Fruit fly (Drosophila melanogaster) whole organism, wandering third instar larva: ENCODE data around the gene NK7.1.

Source experiments
- Abd-B ChIP-seq: fragments of >200 bp; optimal IDR thresholded peaks from 2 replicates; lab custom pipeline; 2017; ENCODE audit warnings: missing biosample characterization, missing genetic modification characterization
- CG32264 ChIP-seq: fragments of 200-800 bp; sonication (Bioruptor generic); optimal IDR thresholded peaks from 2 replicates; lab custom pipeline; 2016; ENCODE audit warnings: missing biosample characterization, missing genetic modification characterization
- CG9705 ChIP-seq: fragments of 200-800 bp; sonication (Bioruptor generic); optimal IDR thresholded peaks from 2 replicates; lab custom pipeline; 2018; ENCODE audit warnings: missing biosample characterization, mild to moderate bottlenecking, missing genetic modification characterization
- CrebA ChIP-seq: fragments of 200-800 bp; sonication (Bioruptor generic); optimal IDR thresholded peaks from 2 replicates; lab custom pipeline; 2016; ENCODE audit warnings: missing biosample characterization, mild to moderate bottlenecking, missing genetic modification characterization, borderline replicate concordance
- Dfd ChIP-seq: fragments of >200 bp; optimal IDR thresholded peaks from 2 replicates; lab custom pipeline; 2017; ENCODE audit warnings: missing biosample characterization, missing genetic modification characterization
- Dif ChIP-seq: fragments of 200-275, 200-300 bp; sonication (Bioruptor generic); optimal IDR thresholded peaks from 2 replicates; lab custom pipeline; 2018; ENCODE audit warnings: missing biosample characterization, missing genetic modification characterization; ENCODE audit not compliant: partially characterized antibody
- GATAd ChIP-seq: sonication (Bioruptor generic); optimal IDR thresholded peaks from 2 replicates; lab custom pipeline; 2016; ENCODE audit warnings: missing biosample characterization, missing genetic modification characterization
- HLH106 ChIP-seq: fragments of 200-800 bp; optimal IDR thresholded peaks from 3 replicates; lab custom pipeline; 2019; ENCODE audit warnings: missing biosample characterization, mild to moderate bottlenecking, missing genetic modification characterization, moderate library complexity
- Hnf4 ChIP-seq: fragments of 200-800 bp; sonication (Bioruptor generic); optimal IDR thresholded peaks from 2 replicates; lab custom pipeline; 2016; ENCODE audit warnings: missing biosample characterization, mild to moderate bottlenecking, missing genetic modification characterization
- Hr78 ChIP-seq: fragments of >200 bp; optimal IDR thresholded peaks from 2 replicates; lab custom pipeline; 2017; ENCODE audit warnings: missing biosample characterization, missing genetic modification characterization
- Hr83 ChIP-seq: fragments of 200-300 bp; sonication (Bioruptor generic); optimal IDR thresholded peaks from 2 replicates; lab custom pipeline; 2016; ENCODE audit warnings: missing biosample characterization, mild to moderate bottlenecking, missing genetic modification characterization, moderate library complexity; ENCODE audit not compliant: poor library complexity, severe bottlenecking
- Jra ChIP-seq: sonication (Bioruptor generic); optimal IDR thresholded peaks from 2 replicates; lab custom pipeline; 2016; ENCODE audit warnings: missing biosample characterization, missing genetic modification characterization
- Mio ChIP-seq: sonication (Bioruptor generic); optimal IDR thresholded peaks from 2 replicates; lab custom pipeline; 2016; ENCODE audit warnings: missing biosample characterization, missing genetic modification characterization
- Myc ChIP-seq: fragments of >200 bp; optimal IDR thresholded peaks from 2 replicates; lab custom pipeline; 2017
- N ChIP-seq: fragments of >200 bp; optimal IDR thresholded peaks from 2 replicates; lab custom pipeline; 2018; ENCODE audit warnings: missing biosample characterization, missing external identifiers, missing genetic modification characterization
- OdsH ChIP-seq: fragments of 200-800 bp; sonication (Bioruptor generic); optimal IDR thresholded peaks from 2 replicates; lab custom pipeline; 2016; ENCODE audit warnings: missing biosample characterization, mild to moderate bottlenecking, missing genetic modification characterization
- Rel ChIP-seq, 2 experiments: fragments of 200-800 bp; sonication (Bioruptor generic) in 1 of 2; optimal IDR thresholded peaks; 2 replicates in 1 of 2; 3 replicates in 1 of 2; lab custom pipeline; 2016 to 2019; ENCODE audit warnings: mild to moderate bottlenecking in 2 of 2, missing biosample characterization in 2 of 2, missing genetic modification characterization in 2 of 2, moderate library complexity in 1 of 2
- Sp1 ChIP-seq: fragments of 200-800 bp; sonication (Bioruptor generic); optimal IDR thresholded peaks from 3 replicates; lab custom pipeline; 2019; ENCODE audit warnings: missing biosample characterization, mild to moderate bottlenecking, missing genetic modification characterization, moderate library complexity
- Vsx2 ChIP-seq: fragments of 200-300, 225-300 bp; sonication (Bioruptor generic); optimal IDR thresholded peaks from 2 replicates; lab custom pipeline; 2018; ENCODE audit warnings: missing biosample characterization, missing genetic modification characterization; ENCODE audit not compliant: partially characterized antibody
- br ChIP-seq: fragments of 200-800 bp; sonication (Bioruptor generic); optimal IDR thresholded peaks from 2 replicates; lab custom pipeline; 2016; ENCODE audit warnings: missing biosample characterization, missing genetic modification characterization
- brk ChIP-seq: fragments of 200-800 bp; sonication (Bioruptor generic); optimal IDR thresholded peaks from 2 replicates; lab custom pipeline; 2016; ENCODE audit warnings: missing biosample characterization, mild to moderate bottlenecking, missing genetic modification characterization
- dl ChIP-seq, 2 experiments: fragments of 175-275, 200-275 bp in 1 of 2; fragments of 200-275 bp in 1 of 2; sonication (Bioruptor generic); optimal IDR thresholded peaks; lab custom pipeline; 2018; ENCODE audit warnings: mild to moderate bottlenecking in 2 of 2, missing biosample characterization in 2 of 2, missing genetic modification characterization in 2 of 2, moderate library complexity in 2 of 2; ENCODE audit not compliant: partially characterized antibody in 2 of 2, insufficient read depth in 1 of 2
- dmrt93B ChIP-seq: fragments of 200-800 bp; sonication (Bioruptor generic); optimal IDR thresholded peaks from 2 replicates; lab custom pipeline; 2018; ENCODE audit warnings: missing biosample characterization, mild to moderate bottlenecking, missing genetic modification characterization
- dsf ChIP-seq: sonication (Bioruptor generic); optimal IDR thresholded peaks from 2 replicates; lab custom pipeline; 2016; ENCODE audit warnings: missing biosample characterization, missing genetic modification characterization, borderline replicate concordance
- ey ChIP-seq: fragments of 200-800 bp; sonication (Bioruptor generic); optimal IDR thresholded peaks from 2 replicates; lab custom pipeline; 2016; ENCODE audit warnings: missing biosample characterization, missing genetic modification characterization
- foxo ChIP-seq, 2 experiments: fragments of 200-800 bp; sonication (Bioruptor generic); optimal IDR thresholded peaks; 2 replicates in 1 of 2; 3 replicates in 1 of 2; lab custom pipeline; 2016 to 2017; ENCODE audit warnings: missing biosample characterization in 2 of 2, missing genetic modification characterization in 2 of 2
- fru ChIP-seq: fragments of 200-800 bp; sonication (Bioruptor generic); optimal IDR thresholded peaks from 3 replicates; lab custom pipeline; 2016; ENCODE audit warnings: missing biosample characterization, mild to moderate bottlenecking, missing genetic modification characterization
- h ChIP-seq: fragments of 200-800 bp; sonication (Bioruptor generic); optimal IDR thresholded peaks from 3 replicates; lab custom pipeline; 2016; ENCODE audit warnings: missing biosample characterization, mild to moderate bottlenecking, missing genetic modification characterization
- jim ChIP-seq: fragments of 175-275, 200-325 bp; sonication (Bioruptor generic); optimal IDR thresholded peaks from 2 replicates; lab custom pipeline; 2016; ENCODE audit warnings: missing biosample characterization, mild to moderate bottlenecking, missing genetic modification characterization
- lola ChIP-seq: fragments of >200 bp; optimal IDR thresholded peaks from 2 replicates; lab custom pipeline; 2017; ENCODE audit warnings: missing biosample characterization, missing genetic modification characterization
- pan ChIP-seq: fragments of >200 bp; optimal IDR thresholded peaks from 2 replicates; lab custom pipeline; 2017
- psq ChIP-seq: fragments of 200-800 bp; sonication (Bioruptor generic); optimal IDR thresholded peaks from 3 replicates; lab custom pipeline; 2017; ENCODE audit warnings: missing biosample characterization, mild to moderate bottlenecking, missing genetic modification characterization, moderate library complexity
- rgr ChIP-seq: fragments of 200-800 bp; sonication (Bioruptor generic); optimal IDR thresholded peaks from 3 replicates; lab custom pipeline; 2016; ENCODE audit warnings: missing biosample characterization, mild to moderate bottlenecking, missing genetic modification characterization
- sage ChIP-seq: fragments of 200-800 bp; sonication (Bioruptor generic); optimal IDR thresholded peaks from 2 replicates; lab custom pipeline; 2016; ENCODE audit warnings: missing biosample characterization, mild to moderate bottlenecking, missing genetic modification characterization
- sv ChIP-seq: fragments of 200-800 bp; sonication (Bioruptor generic); optimal IDR thresholded peaks from 3 replicates; lab custom pipeline; 2016; ENCODE audit warnings: missing biosample characterization, missing genetic modification characterization
- tai ChIP-seq: sonication (Bioruptor generic); optimal IDR thresholded peaks from 2 replicates; lab custom pipeline; 2016; ENCODE audit warnings: missing biosample characterization, missing genetic modification characterization
- usp ChIP-seq: fragments of >200 bp; optimal IDR thresholded peaks from 2 replicates; lab custom pipeline; 2017; ENCODE audit warnings: missing biosample characterization, missing genetic modification characterization
- woc ChIP-seq: sonication (Bioruptor generic); optimal IDR thresholded peaks from 2 replicates; lab custom pipeline; 2016; ENCODE audit warnings: missing biosample characterization, mild to moderate bottlenecking, missing genetic modification characterization

NK7.1 gene

DNA sequence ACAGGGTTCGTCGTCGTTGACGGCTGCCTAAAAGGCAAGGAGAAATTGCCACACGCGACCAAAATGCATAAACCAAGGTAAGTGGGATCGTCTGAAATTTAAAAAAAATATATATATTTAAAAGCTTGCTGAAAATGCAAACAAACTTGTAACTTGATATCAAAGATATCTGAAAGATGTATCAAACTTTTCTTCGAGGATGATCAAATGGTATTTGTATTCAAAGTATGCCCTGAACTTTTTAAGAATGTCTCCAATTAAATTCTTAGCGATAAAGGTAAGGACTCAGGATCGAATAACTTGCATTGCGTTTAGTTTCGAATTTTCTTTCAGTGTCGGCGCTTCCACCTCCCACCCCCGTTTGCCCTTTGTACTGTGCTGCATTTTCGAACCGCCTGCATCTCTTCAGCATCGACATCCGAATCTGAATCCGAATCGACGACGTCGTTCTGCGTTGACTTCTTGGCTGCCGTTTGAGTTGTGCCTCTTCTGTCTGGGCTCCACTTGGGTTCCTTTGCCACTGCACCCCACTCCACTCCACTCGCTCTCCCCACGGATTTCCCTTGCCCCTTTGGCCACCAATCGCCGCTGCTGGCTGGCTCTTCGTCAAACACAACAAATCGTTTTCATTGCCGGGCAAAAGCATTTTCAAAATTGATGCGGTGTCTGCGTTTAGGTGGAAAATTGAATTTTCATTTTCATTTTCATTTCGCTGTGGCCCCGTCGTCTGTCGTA, 13.5 kb upstream of the NK7.1 start:
- no peak for TF ChIP-seq sv (GFP tag; lab: Kevin White, UChicago)
- TF ChIP-seq Vsx2 (GFP tag; lab: Kevin White, UChicago), result no peak
- TF ChIP-seq Sp1 (GFP tag; lab: Kevin White, UChicago), result peak; percentile 32
- peak; percentile 46 for TF ChIP-seq fru (GFP tag; lab: Kevin White, UChicago)
- peak; percentile 5 for TF ChIP-seq dmrt93B
- peak; percentile 11 for TF ChIP-seq ey (GFP tag; lab: Kevin White, UChicago)
- TF ChIP-seq woc, result peak; percentile 22
- TF ChIP-seq psq (GFP tag; lab: Kevin White, UChicago), result peak; percentile 30
- peak; percentile 37 for TF ChIP-seq HLH106 (tag; lab: Kevin White, UChicago)
- peak; percentile 14 for TF ChIP-seq OdsH (GFP tag; lab: Kevin White, UChicago)
- no peak for TF ChIP-seq sage
- TF ChIP-seq foxo (GFP tag; optimal IDR thresholded peaks at IDR 0.05; lab: Kevin White, UChicago), result peak in 1 of 2 experiments; percentile 55

DNA sequence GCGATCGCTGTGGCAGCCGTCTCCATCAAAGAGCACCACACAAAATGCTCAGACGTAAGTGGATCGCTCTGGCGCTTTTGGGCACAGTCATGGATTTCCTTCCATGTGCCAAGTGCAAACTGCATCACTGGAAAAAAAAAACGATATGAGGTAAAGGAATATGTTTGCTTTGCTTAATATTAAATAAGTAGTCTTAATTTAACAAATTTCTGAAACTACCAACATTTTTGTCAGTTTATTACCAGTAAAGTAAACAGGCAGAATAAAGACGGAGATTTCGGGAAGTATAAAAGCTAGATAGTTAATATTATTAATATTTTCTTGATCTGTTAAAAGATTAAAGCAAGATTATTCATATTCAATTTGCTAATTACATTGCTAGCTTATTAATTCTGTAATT, 11.8 kb upstream of the NK7.1 start:
- TF ChIP-seq pan (no peak), dsf (GFP tag; lab: Kevin White, UChicago) (no peak), dl (GFP tag; optimal IDR thresholded peaks at IDR 0.05; lab: Kevin White, UChicago; ENCODE audit: insufficient read depth in 1 of 2, partially characterized antibody in 2 of 2) (no peak), tai (no peak), rgr (GFP tag; lab: Kevin White, UChicago) (no peak), Hr78 (no peak), ey (GFP tag; lab: Kevin White, UChicago) (no peak), Dfd (GFP tag; lab: Kevin White, UChicago) (no peak), lola (GFP tag; lab: Kevin White, UChicago) (no peak), br (GFP tag; lab: Kevin White, UChicago) (no peak), Myc (lab: Kevin White, UChicago) (no peak), N (GFP tag; lab: Kevin White, UChicago) (no peak), psq (GFP tag; lab: Kevin White, UChicago) (no peak), Vsx2 (GFP tag; lab: Kevin White, UChicago) (no peak), jim (GFP tag; lab: Kevin White, UChicago) (no peak), sv (GFP tag; lab: Kevin White, UChicago) (no peak), Abd-B (no peak), brk (no peak), Dif (no peak)

DNA sequence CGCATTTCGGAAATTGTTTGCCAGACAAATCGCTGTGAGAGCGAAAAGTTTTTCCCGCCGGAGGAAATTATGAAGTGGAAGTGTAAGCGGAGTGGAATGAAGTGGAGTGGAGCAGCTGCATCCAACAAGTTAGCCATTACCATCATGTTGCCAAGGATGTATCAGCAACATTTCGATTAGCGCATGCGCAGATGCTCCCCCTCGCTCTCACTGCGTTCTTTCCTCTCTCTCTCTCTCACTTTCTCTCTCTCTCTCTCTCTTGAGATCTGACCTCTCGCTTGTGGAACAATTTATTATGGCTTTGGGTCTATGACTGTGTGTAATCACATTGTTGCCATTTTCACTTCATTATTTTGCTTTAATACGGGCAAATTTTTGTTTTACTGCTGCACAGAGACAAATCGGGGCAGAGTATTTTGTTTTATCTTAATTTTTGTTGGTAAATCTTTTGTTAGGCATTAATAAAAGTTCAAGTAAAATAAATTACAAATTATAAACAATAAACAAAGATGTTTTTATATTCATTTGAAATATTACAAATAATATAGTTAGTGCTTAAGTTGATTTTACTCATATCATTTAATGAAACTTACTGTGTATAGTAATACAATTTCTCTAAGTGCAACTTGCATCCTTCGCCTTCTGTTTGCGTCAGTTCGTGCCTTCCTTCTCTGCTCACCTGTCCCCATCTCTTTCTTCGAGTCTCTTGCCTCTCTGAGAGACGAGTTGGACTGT, 9.7 kb upstream of the NK7.1 start:
- peak; percentile 46 for TF ChIP-seq sv (GFP tag; lab: Kevin White, UChicago)
- TF ChIP-seq jim (GFP tag; lab: Kevin White, UChicago), result no peak
- peak; percentile 28 for TF ChIP-seq sage
- peak; percentile 82 for TF ChIP-seq OdsH (GFP tag; lab: Kevin White, UChicago)
- peak; percentile 80 for TF ChIP-seq HLH106 (tag; lab: Kevin White, UChicago)
- TF ChIP-seq Myc (lab: Kevin White, UChicago), result no peak
- TF ChIP-seq N (GFP tag; lab: Kevin White, UChicago), result no peak
- TF ChIP-seq rgr (GFP tag; lab: Kevin White, UChicago), result peak; percentile 73
- peak; percentile 18 for TF ChIP-seq br (GFP tag; lab: Kevin White, UChicago)
- TF ChIP-seq Hr78, result no peak
- TF ChIP-seq Jra, result no peak
- TF ChIP-seq usp (GFP tag; lab: Kevin White, UChicago), result no peak
- TF ChIP-seq Dfd (GFP tag; lab: Kevin White, UChicago), result peak; percentile 29
- TF ChIP-seq dmrt93B, result peak; percentile 59
- peak; percentile 60 for TF ChIP-seq h (GFP tag; lab: Kevin White, UChicago)
- peak; percentile 84 for TF ChIP-seq Sp1 (GFP tag; lab: Kevin White, UChicago)
- peak; percentile 54 for TF ChIP-seq CG9705 (GFP tag; lab: Kevin White, UChicago)
- TF ChIP-seq CrebA (GFP tag; lab: Kevin White, UChicago), result no peak
- TF ChIP-seq dl (GFP tag; optimal IDR thresholded peaks at IDR 0.05; lab: Kevin White, UChicago; ENCODE audit: insufficient read depth in 1 of 2, partially characterized antibody in 2 of 2), result peak in 1 of 2 experiments; percentile 52
- no peak for TF ChIP-seq pan
- no peak for TF ChIP-seq lola (GFP tag; lab: Kevin White, UChicago)
- TF ChIP-seq woc, result peak; percentile 16
- peak; percentile 81 for TF ChIP-seq psq (GFP tag; lab: Kevin White, UChicago)
- TF ChIP-seq Abd-B, result no peak
- TF ChIP-seq Dif, result peak; percentile 75
- peak in 1 of 2 experiments; percentile 85 for TF ChIP-seq foxo (GFP tag; optimal IDR thresholded peaks at IDR 0.05; lab: Kevin White, UChicago)
- no peak for TF ChIP-seq dsf (GFP tag; lab: Kevin White, UChicago)
- no peak for TF ChIP-seq CG32264 (GFP tag; lab: Kevin White, UChicago)
- TF ChIP-seq brk, result peak; percentile 56
- TF ChIP-seq Mio, result no peak
- TF ChIP-seq Rel (GFP tag; optimal IDR thresholded peaks at IDR 0.05; lab: Kevin White, UChicago), result no peak
- peak; percentile 8 for TF ChIP-seq Rel (tag; optimal IDR thresholded peaks at IDR 0.05; lab: Kevin White, UChicago)
- peak; percentile 32 for TF ChIP-seq Hnf4 (GFP tag; lab: Kevin White, UChicago)
- TF ChIP-seq GATAd (GFP tag; lab: Kevin White, UChicago), result no peak
- TF ChIP-seq tai, result no peak
- TF ChIP-seq Vsx2 (GFP tag; lab: Kevin White, UChicago), result peak; percentile 25
- peak; percentile 80 for TF ChIP-seq fru (GFP tag; lab: Kevin White, UChicago)
- TF ChIP-seq Hr83 (GFP tag; lab: Kevin White, UChicago), result no peak
